Fruit fly (Drosophila melanogaster) whole organism, embryonic: ENCODE measurements around the gene Mics1.

Experiments used
- Awh ChIP-seq: fragments of 200-800 bp; sonication (Bioruptor generic); IDR thresholded peaks from 2 replicates; pipeline ENCODE4, ENCODE4 v1.3.6; 2022; ENCODE audit warnings: missing biosample characterization, missing genetic modification characterization
- CG10267 ChIP-seq: fragments of 200-800 bp; sonication (Bioruptor generic); optimal IDR thresholded peaks from 2 replicates; lab custom pipeline; 2018; ENCODE audit warnings: missing biosample characterization, mild to moderate bottlenecking, missing genetic modification characterization, moderate library complexity
- CG11085 ChIP-seq: fragments of 200-800 bp; sonication (Bioruptor generic); IDR thresholded peaks from 2 replicates; pipeline ENCODE4 v1.3.6; 2022; ENCODE audit warnings: missing biosample characterization, missing genetic modification characterization
- CG11093 ChIP-seq: fragments of 200-800 bp; sonication (Bioruptor generic); IDR thresholded peaks from 3 replicates; pipeline ENCODE4 v1.3.6; 2022; ENCODE audit warnings: missing biosample characterization, missing genetic modification characterization
- CG12104 ChIP-seq: fragments of 200-800 bp; sonication (Bioruptor generic); optimal IDR thresholded peaks from 3 replicates; lab custom pipeline; 2016; ENCODE audit warnings: missing biosample characterization, missing genetic modification characterization
- CG12236 ChIP-seq: fragments of 200-800 bp; sonication (Bioruptor generic); optimal IDR thresholded peaks from 2 replicates; lab custom pipeline; 2016; ENCODE audit warnings: missing biosample characterization, missing genetic modification characterization
- CG12299 ChIP-seq: fragments of 200-800 bp; sonication (Bioruptor generic); optimal IDR thresholded peaks from 2 replicates; lab custom pipeline; 2018; ENCODE audit warnings: missing biosample characterization, mild to moderate bottlenecking, missing genetic modification characterization
- CG1233 ChIP-seq: fragments of 200-800 bp; sonication (Bioruptor generic); optimal IDR thresholded peaks from 4 replicates; lab custom pipeline; 2018; ENCODE audit warnings: missing biosample characterization, mild to moderate bottlenecking, missing genetic modification characterization
- CG12744 ChIP-seq: fragments of 200-800 bp; sonication (Bioruptor generic); optimal IDR thresholded peaks from 2 replicates; lab custom pipeline; 2016; ENCODE audit warnings: missing biosample characterization, missing genetic modification characterization
- CG15696 ChIP-seq: fragments of 200-800 bp; sonication (Bioruptor generic); optimal IDR thresholded peaks from 2 replicates; lab custom pipeline; 2019; ENCODE audit warnings: missing biosample characterization, mild to moderate bottlenecking, missing genetic modification characterization, moderate library complexity
- CG3163 ChIP-seq: fragments of 200-800 bp; sonication (Bioruptor generic); optimal IDR thresholded peaks from 3 replicates; lab custom pipeline; 2016; ENCODE audit warnings: missing biosample characterization, missing genetic modification characterization
- CG33557 ChIP-seq: fragments of 200-800 bp; sonication (Bioruptor generic); optimal IDR thresholded peaks from 2 replicates; lab custom pipeline; 2019; ENCODE audit warnings: missing biosample characterization, mild to moderate bottlenecking, missing genetic modification characterization, moderate library complexity
- CG34376 ChIP-seq: fragments of 200-800 bp; sonication (Bioruptor generic); optimal IDR thresholded peaks from 2 replicates; lab custom pipeline; 2018; ENCODE audit warnings: missing biosample characterization, mild to moderate bottlenecking, missing genetic modification characterization
- CG3838 ChIP-seq: fragments of 200-800 bp; sonication (Bioruptor generic); optimal IDR thresholded peaks from 3 replicates; lab custom pipeline; 2016; ENCODE audit warnings: missing biosample characterization, missing genetic modification characterization
- CG5180 ChIP-seq: fragments of 200-800 bp; sonication (Bioruptor generic); optimal IDR thresholded peaks from 3 replicates; lab custom pipeline; 2017; ENCODE audit warnings: missing biosample characterization, missing genetic modification characterization, mild to moderate bottlenecking, moderate library complexity, missing genetic modification reagents
- CG6175 ChIP-seq: fragments of 200-800 bp; sonication (Bioruptor generic); IDR thresholded peaks from 3 replicates; pipeline ENCODE4 v1.3.6; 2022; ENCODE audit warnings: missing biosample characterization, missing genetic modification characterization
- CG6254 ChIP-seq: fragments of 200-800 bp; sonication (Bioruptor generic); optimal IDR thresholded peaks from 3 replicates; lab custom pipeline; 2017; ENCODE audit warnings: mild to moderate bottlenecking, missing biosample characterization, missing genetic modification reagents, missing genetic modification characterization
- CG7987 ChIP-seq: fragments of 200-800 bp; sonication (Bioruptor generic); optimal IDR thresholded peaks from 2 replicates; lab custom pipeline; 2018; ENCODE audit warnings: missing biosample characterization, mild to moderate bottlenecking, missing genetic modification characterization, moderate library complexity
- CG9876 ChIP-seq: fragments of 200-800 bp; sonication (Bioruptor generic); optimal IDR thresholded peaks from 2 replicates; lab custom pipeline; 2016; ENCODE audit warnings: missing biosample characterization, missing genetic modification characterization
- Deaf1 ChIP-seq: fragments of 200-800 bp; optimal IDR thresholded peaks from 3 replicates; lab custom pipeline; 2019; ENCODE audit warnings: missing biosample characterization, mild to moderate bottlenecking, missing genetic modification characterization, moderate library complexity
- Fer1 ChIP-seq: fragments of 200-800 bp; sonication (Bioruptor generic); optimal IDR thresholded peaks from 2 replicates; lab custom pipeline; 2017; ENCODE audit warnings: missing biosample characterization, mild to moderate bottlenecking, missing genetic modification characterization
- Hey ChIP-seq: fragments of 200-800 bp; sonication (Bioruptor generic); optimal IDR thresholded peaks from 3 replicates; lab custom pipeline; 2018; ENCODE audit warnings: missing biosample characterization, mild to moderate bottlenecking, missing genetic modification characterization
- Med ChIP-seq: fragments of 200-800 bp; sonication (Bioruptor generic); peaks from one replicate; lab custom pipeline; 2016; ENCODE audit warnings: missing biosample characterization, missing genetic modification characterization, mild to moderate bottlenecking, inconsistent platforms, moderate library complexity
- Oaz ChIP-seq: fragments of 200-800 bp; sonication (Bioruptor generic); IDR thresholded peaks from 2 replicates; pipeline ENCODE4 v1.3.6; 2022; ENCODE audit warnings: missing biosample characterization, missing genetic modification characterization
- Pdp1 ChIP-seq, 2 experiments: fragments of 200-800 bp; sonication (Bioruptor generic); optimal IDR thresholded peaks; 3 replicates each; lab custom pipeline; 2016; ENCODE audit warnings: missing biosample characterization in 2 of 2, missing genetic modification characterization in 2 of 2, mild to moderate bottlenecking in 1 of 2, moderate library complexity in 1 of 2
- bowl ChIP-seq: fragments of 200-800 bp; sonication (Bioruptor generic); IDR thresholded peaks from 2 replicates; pipeline ENCODE4 v1.3.6; 2022; ENCODE audit warnings: missing biosample characterization, missing genetic modification characterization
- br ChIP-seq: fragments of >200 bp; optimal IDR thresholded peaks from 2 replicates; lab custom pipeline; 2017
- chinmo ChIP-seq: fragments of 200-800 bp; sonication (Bioruptor generic); IDR thresholded peaks from 4 replicates; pipeline ENCODE4 v1.3.6; 2022; ENCODE audit warnings: missing biosample characterization, missing genetic modification characterization; ENCODE audit not compliant: partially characterized antibody
- corto ChIP-seq: fragments of 200-800 bp; sonication (Bioruptor generic); optimal IDR thresholded peaks from 2 replicates; lab custom pipeline; 2016; ENCODE audit warnings: missing biosample characterization, mild to moderate bottlenecking, missing genetic modification characterization, moderate library complexity
- cwo ChIP-seq: fragments of 200-800 bp; sonication (Bioruptor generic); optimal IDR thresholded peaks from 3 replicates; lab custom pipeline; 2017; ENCODE audit warnings: missing biosample characterization, missing genetic modification characterization, mild to moderate bottlenecking, moderate library complexity, missing genetic modification reagents
- emc ChIP-seq: fragments of 200-800 bp; sonication (Bioruptor generic); optimal IDR thresholded peaks from 2 replicates; lab custom pipeline; 2016; ENCODE audit warnings: missing biosample characterization, missing genetic modification characterization
- ems ChIP-seq: fragments of 200-800 bp; sonication (Bioruptor generic); optimal IDR thresholded peaks from 3 replicates; lab custom pipeline; 2016; ENCODE audit warnings: missing biosample characterization, missing genetic modification characterization
- exex ChIP-seq: fragments of 200-800 bp; sonication (Bioruptor generic); optimal IDR thresholded peaks from 4 replicates; lab custom pipeline; 2018; ENCODE audit warnings: missing biosample characterization, mild to moderate bottlenecking, missing genetic modification characterization, moderate library complexity
- grn ChIP-seq: fragments of 200-800 bp; sonication (Bioruptor generic); optimal IDR thresholded peaks from 3 replicates; lab custom pipeline; 2017; ENCODE audit warnings: missing biosample characterization, missing genetic modification characterization
- ham ChIP-seq: fragments of 200-800 bp; sonication (Bioruptor generic); IDR thresholded peaks from 2 replicates; pipeline ENCODE4 v1.3.6; 2022; ENCODE audit warnings: missing biosample characterization, missing genetic modification characterization
- kay ChIP-seq: fragments of 200-800 bp; sonication (Bioruptor generic); optimal IDR thresholded peaks from 2 replicates; lab custom pipeline; 2016; ENCODE audit warnings: missing biosample characterization, missing genetic modification characterization
- knrl ChIP-seq: fragments of 200-800 bp; sonication (Bioruptor generic); IDR thresholded peaks from 3 replicates; pipeline ENCODE4 v1.3.6; 2022; ENCODE audit warnings: missing biosample characterization, missing genetic modification characterization; ENCODE audit not compliant: partially characterized antibody
- lab ChIP-seq: fragments of 200-800 bp; sonication (Bioruptor generic); optimal IDR thresholded peaks from 3 replicates; lab custom pipeline; 2017; ENCODE audit warnings: missing biosample characterization, missing genetic modification characterization, mild to moderate bottlenecking, moderate library complexity, missing genetic modification reagents
- mirr ChIP-seq: fragments of 200-800 bp; sonication (Bioruptor generic); optimal IDR thresholded peaks from 3 replicates; lab custom pipeline; 2018; ENCODE audit warnings: missing biosample characterization, mild to moderate bottlenecking, missing genetic modification characterization
- peb ChIP-seq: fragments of 200-800 bp; sonication (Bioruptor generic); IDR thresholded peaks from 2 replicates; pipeline ENCODE4 v1.3.6; 2022; ENCODE audit warnings: missing biosample characterization, missing genetic modification characterization
- sd ChIP-seq: fragments of 200-800 bp; sonication (Bioruptor generic); optimal IDR thresholded peaks from 3 replicates; lab custom pipeline; 2018; ENCODE audit warnings: missing biosample characterization, mild to moderate bottlenecking, missing genetic modification characterization, moderate library complexity
- sug ChIP-seq: fragments of 200-800 bp; optimal IDR thresholded peaks from 2 replicates; lab custom pipeline; 2019; ENCODE audit warnings: missing biosample characterization, mild to moderate bottlenecking, missing genetic modification characterization, moderate library complexity
- tio ChIP-seq: fragments of 200-800 bp; sonication (Bioruptor generic); optimal IDR thresholded peaks from 2 replicates; lab custom pipeline; 2017; ENCODE audit warnings: missing biosample characterization, missing genetic modification characterization, inconsistent platforms
- tx ChIP-seq: fragments of 200-800 bp; sonication (Bioruptor generic); optimal IDR thresholded peaks from 2 replicates; lab custom pipeline; 2016; ENCODE audit warnings: missing biosample characterization, missing genetic modification characterization
- yki ChIP-seq: fragments of >200 bp; optimal IDR thresholded peaks from 3 replicates; lab custom pipeline; 2018
- zen ChIP-seq: fragments of 200-800 bp; sonication (Bioruptor generic); optimal IDR thresholded peaks from 3 replicates; lab custom pipeline; 2018; ENCODE audit warnings: missing biosample characterization, mild to moderate bottlenecking, missing genetic modification characterization, moderate library complexity

The Mics1 gene

DNA sequence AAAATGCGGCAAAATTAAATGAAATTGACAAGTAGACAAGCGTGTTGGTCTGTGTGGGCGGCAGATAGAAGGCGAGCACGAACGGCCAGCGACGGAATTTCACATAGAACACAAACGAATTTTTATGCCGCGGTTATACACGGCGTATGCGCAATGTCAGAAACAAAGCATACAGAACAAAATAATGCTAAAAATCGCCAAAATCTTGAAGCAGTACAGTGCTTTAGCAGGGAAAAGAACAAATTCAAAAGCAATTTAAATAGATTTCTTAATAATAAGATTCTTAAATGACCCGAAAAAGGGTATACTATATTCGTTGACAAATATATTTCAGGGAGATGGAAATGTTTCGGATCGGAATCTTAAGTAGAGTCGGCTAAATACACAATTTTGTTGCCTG lies 1.7 kb downstream of the Mics1 start (continued):
- no peak for TF ChIP-seq Deaf1 (tag; lab: Kevin White, UChicago)
- TF ChIP-seq ems (GFP tag; lab: Kevin White, UChicago), result no peak
- no peak for TF ChIP-seq br (lab: Kevin White, UChicago)
- TF ChIP-seq CG12299 (tag; lab: Kevin White, UChicago), result no peak
- TF ChIP-seq zen (tag; lab: Kevin White, UChicago), result no peak
- TF ChIP-seq, all 482 proteins: peak for 92

DNA sequence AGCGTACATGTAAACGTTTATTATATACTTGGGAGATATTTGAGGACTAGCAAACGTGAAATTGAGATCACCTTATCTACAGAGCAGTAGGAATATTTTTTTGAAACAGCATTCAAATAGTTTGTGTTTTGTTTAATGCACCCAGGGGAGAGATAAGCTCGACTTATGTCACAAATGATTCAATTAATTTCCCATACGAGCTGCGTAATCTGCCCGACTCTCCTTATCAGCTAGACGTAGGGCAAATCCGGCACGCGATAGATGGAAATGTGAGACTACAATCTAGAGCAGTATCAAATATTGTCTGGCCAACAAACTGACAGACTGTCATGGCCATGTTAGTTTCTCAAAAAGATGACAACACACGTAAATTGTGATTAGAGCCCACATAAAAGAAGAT lies 2.7 kb downstream of the Mics1 start:
- TF ChIP-seq CG15696 (tag; lab: Kevin White, UChicago), result no peak
- TF ChIP-seq Oaz, result no peak
- no peak for TF ChIP-seq tx (GFP tag; lab: Kevin White, UChicago)
- TF ChIP-seq yki, result no peak
- no peak for TF ChIP-seq CG3163 (GFP tag; lab: Kevin White, UChicago)
- no peak for TF ChIP-seq Awh (GFP tag; lab: Robert Waterston, UW)
- peak; percentile 48 for TF ChIP-seq grn
- TF ChIP-seq exex (tag; lab: Kevin White, UChicago), result peak; percentile 71
- peak; percentile 73 for TF ChIP-seq CG34376
- TF ChIP-seq Pdp1 (GFP tag; optimal IDR thresholded peaks at IDR 0.05; lab: Kevin White, UChicago), result peak in 1 of 2 experiments; percentile 95
- TF ChIP-seq Med (GFP tag; lab: Kevin White, UChicago), result peak; percentile 32
- TF ChIP-seq CG10267 (tag; lab: Kevin White, UChicago), result no peak
- no peak for TF ChIP-seq tio (GFP tag; lab: Kevin White, UChicago)
- TF ChIP-seq CG11085, result no peak
- TF ChIP-seq CG12104 (GFP tag; lab: Kevin White, UChicago), result no peak
- 0 out of 4 replicates have a peak, but pooled peaks have one; percentile 18 for TF ChIP-seq chinmo
- TF ChIP-seq ham (GFP tag; lab: Robert Waterston, UW), result no peak
- TF ChIP-seq kay (GFP tag; lab: Kevin White, UChicago), result no peak
- peak; percentile 87 for TF ChIP-seq mirr (GFP tag; lab: Kevin White, UChicago)
- TF ChIP-seq sug (tag; lab: Kevin White, UChicago), result peak; percentile 67
- TF ChIP-seq CG33557 (GFP tag; lab: Kevin White, UChicago), result no peak
- TF ChIP-seq cwo (GFP tag; lab: Kevin White, UChicago), result peak; percentile 70
- no peak for TF ChIP-seq emc
- TF ChIP-seq, all 482 proteins: peak for 9

DNA sequence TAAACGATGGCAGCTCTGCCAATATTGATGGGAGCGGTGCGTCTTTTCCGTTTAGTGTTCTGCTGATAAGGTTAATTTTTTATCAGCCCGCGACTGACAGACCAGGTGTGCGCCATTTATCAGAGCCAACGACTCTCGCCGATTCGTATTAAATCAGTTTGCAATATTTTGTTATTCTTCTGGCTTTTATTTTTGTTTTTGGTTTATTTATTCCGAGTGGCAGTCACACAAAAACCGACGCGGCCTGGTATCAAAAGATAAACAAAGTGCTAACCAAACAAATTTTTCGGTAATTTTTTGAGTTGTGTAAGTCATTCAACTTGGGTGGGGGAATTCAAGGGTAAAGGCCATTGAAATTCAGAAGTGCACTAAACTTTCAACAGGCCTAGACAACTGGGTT lies 4.7 kb downstream of the Mics1 start:
- TF ChIP-seq CG34376 (peak; percentile 67), CG6254 (GFP tag; lab: Kevin White, UChicago) (no peak), chinmo (0 out of 4 replicates have a peak, but pooled peaks have one; percentile 63), Hey (tag; lab: Kevin White, UChicago) (no peak), peb (GFP tag; lab: Robert Waterston, UW) (no peak), CG12744 (GFP tag; lab: Kevin White, UChicago) (no peak), corto (GFP tag; lab: Kevin White, UChicago) (peak; percentile 26), CG6175 (no peak), CG9876 (GFP tag; lab: Kevin White, UChicago) (no peak), Pdp1 (GFP tag; optimal IDR thresholded peaks at IDR 0.05; lab: Kevin White, UChicago) (peak in 1 of 2 experiments; percentile 79), CG12236 (no peak), CG11093 (GFP tag; lab: Robert Waterston, UW) (no peak), Med (GFP tag; lab: Kevin White, UChicago) (peak; percentile 65), exex (tag; lab: Kevin White, UChicago) (peak; percentile 77), CG5180 (GFP tag; lab: Kevin White, UChicago) (no peak), sug (tag; lab: Kevin White, UChicago) (peak; percentile 65), Fer1 (GFP tag; lab: Kevin White, UChicago) (peak; percentile 8), CG3838 (GFP tag; lab: Kevin White, UChicago) (no peak), CG7987 (no peak), lab (peak; percentile 48), knrl (GFP tag; lab: Robert Waterston, UW) (no peak), CG1233 (GFP tag; lab: Kevin White, UChicago) (no peak), cwo (GFP tag; lab: Kevin White, UChicago) (no peak), mirr (GFP tag; lab: Kevin White, UChicago) (peak; percentile 73), bowl (GFP tag; lab: Robert Waterston, UW) (no peak), sd (tag; lab: Kevin White, UChicago) (peak; percentile 52)
